Fruit fly (Drosophila melanogaster): Measurements from ENCODE around the gene Orct.

The Orct gene

DNA sequence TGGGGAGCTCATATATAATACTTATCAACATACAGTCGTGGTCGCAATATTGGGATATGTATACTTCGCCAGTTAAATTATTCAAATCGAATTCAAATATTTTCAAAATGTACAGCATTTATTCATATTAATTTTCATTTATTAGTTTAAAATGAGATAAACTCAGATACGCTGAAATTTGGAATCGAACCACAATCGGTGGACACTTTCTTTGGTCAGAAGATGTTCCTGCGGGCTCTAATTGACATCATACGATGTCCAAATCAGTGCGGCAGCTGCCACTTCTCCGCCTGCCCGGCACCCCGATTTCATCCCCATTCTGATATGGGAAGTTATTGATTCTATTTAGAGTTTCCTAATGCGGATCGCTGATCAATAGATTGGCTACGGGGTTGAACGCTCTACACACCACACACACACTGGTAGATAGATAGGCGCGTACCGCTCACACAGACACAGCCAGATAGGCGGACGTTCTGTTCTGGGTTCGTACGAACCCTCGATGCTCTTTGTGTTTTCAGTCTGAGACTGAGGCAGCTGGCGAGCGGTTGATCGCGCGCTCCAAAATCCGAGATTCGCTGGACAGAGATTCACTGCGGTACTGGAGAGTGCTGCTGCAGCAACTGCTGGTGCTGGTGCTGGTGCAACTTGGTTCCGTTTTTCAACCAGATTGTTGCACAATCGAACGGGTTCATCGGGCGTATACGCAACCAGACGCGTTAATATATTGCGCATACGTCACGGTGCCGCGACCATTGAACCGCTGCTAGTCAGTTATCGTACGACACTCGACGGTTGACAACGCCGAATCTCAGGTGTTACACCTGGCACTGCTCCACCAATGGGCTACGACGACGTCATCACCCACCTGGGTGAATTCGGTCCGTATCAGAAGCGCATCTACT lies at the start of gene Orct (continued):
- TF ChIP-seq CG7928 (GFP tag; optimal IDR thresholded peaks at IDR 0.05) (peak; percentile 40), CG16813 (GFP tag; IDR thresholded peaks at IDR 0.05; ENCODE audit: partially characterized antibody) (no peak), Lpt (GFP tag; optimal IDR thresholded peaks at IDR 0.05) (no peak), tup (GFP tag; optimal IDR thresholded peaks at IDR 0.05) (no peak), CG15479 (GFP tag; optimal IDR thresholded peaks at IDR 0.05) (no peak), Sin3A (optimal IDR thresholded peaks at IDR 0.05) (no peak), CG10366 (GFP tag; IDR thresholded peaks at IDR 0.05) (peak; percentile 44; the same call in 1 of the 2 replicates), row (GFP tag; IDR thresholded peaks at IDR 0.05) (peak; percentile 74), CG8388 (GFP tag; optimal IDR thresholded peaks at IDR 0.05) (peak; percentile 64), CG2199 (GFP tag; IDR thresholded peaks at IDR 0.05) (no peak), Atf3 (GFP tag; optimal IDR thresholded peaks at IDR 0.05) (peak; percentile 43), Mes4 (GFP tag; optimal IDR thresholded peaks at IDR 0.05) (no peak), CG3407 (GFP tag; optimal IDR thresholded peaks at IDR 0.05) (no peak), CG32532 (GFP tag; IDR thresholded peaks at IDR 0.05) (peak; percentile 79), Fer1 (GFP tag; optimal IDR thresholded peaks at IDR 0.05) (peak; percentile 87), CG13894 (tag; optimal IDR thresholded peaks at IDR 0.05) (peak; percentile 64), Dref (GFP tag; IDR thresholded peaks at IDR 0.05) (no peak), Nf-YB (GFP tag; optimal IDR thresholded peaks at IDR 0.05) (peak; percentile 58), Pdp1 (GFP tag; optimal IDR thresholded peaks at IDR 0.05) (peak; percentile 65 to 82), dysf (GFP tag; IDR thresholded peaks at IDR 0.05) (peak; percentile 78), tna (GFP tag; IDR thresholded peaks at IDR 0.05; ENCODE audit: partially characterized antibody) (no peak), Fer3 (tag; optimal IDR thresholded peaks at IDR 0.05) (peak; percentile 65), caup (GFP tag; optimal IDR thresholded peaks at IDR 0.05; ENCODE audit: severe bottlenecking) (peak; percentile 70), ato (GFP tag; IDR thresholded peaks at IDR 0.05; ENCODE audit: partially characterized antibody) (no peak), esg (GFP tag; conservative IDR thresholded peaks at IDR 0.05) (peak; percentile 48), CG8281 (tag; optimal IDR thresholded peaks at IDR 0.05) (peak; percentile 57), CG17186 (GFP tag; optimal IDR thresholded peaks at IDR 0.05) (no peak), CG31365 (tag; optimal IDR thresholded peaks at IDR 0.05) (no peak), Drgx (GFP tag; IDR thresholded peaks at IDR 0.05) (peak; percentile 53; the same call in 1 of the 2 replicates), zf30C (GFP tag; optimal IDR thresholded peaks at IDR 0.05) (no peak), CG11695 (GFP tag; IDR thresholded peaks at IDR 0.05) (peak; percentile 72), CG1603 (tag; optimal IDR thresholded peaks at IDR 0.05) (peak; percentile 69), inv (GFP tag; IDR thresholded peaks at IDR 0.05; ENCODE audit: partially characterized antibody) (no peak), kah (GFP tag; optimal IDR thresholded peaks at IDR 0.05) (peak; percentile 32), dmrt99B (tag; optimal IDR thresholded peaks at IDR 0.05) (peak; percentile 79), gcm2 (GFP tag; optimal IDR thresholded peaks at IDR 0.05) (no peak), CG14710 (tag; optimal IDR thresholded peaks at IDR 0.05) (peak; percentile 44), D19A (tag; optimal IDR thresholded peaks at IDR 0.05) (peak; percentile 85), Hr51 (GFP tag; optimal IDR thresholded peaks at IDR 0.05) (peak; percentile 57 to 82), Awh (GFP tag; IDR thresholded peaks at IDR 0.05) (no peak), CG1529 (GFP tag; optimal IDR thresholded peaks at IDR 0.05) (peak; percentile 58), kay (GFP tag; optimal IDR thresholded peaks at IDR 0.05) (peak; percentile 45), ab (GFP tag; optimal IDR thresholded peaks at IDR 0.05) (peak; percentile 15), Optix (GFP tag; IDR thresholded peaks at IDR 0.05) (no peak), CG31441 (GFP tag; IDR thresholded peaks at IDR 0.05) (peak; percentile 73), CG4404 (GFP tag; IDR thresholded peaks at IDR 0.05) (peak; percentile 43), Opbp (GFP tag; IDR thresholded peaks at IDR 0.05; ENCODE audit: partially characterized antibody) (no peak), lbe (GFP tag; optimal IDR thresholded peaks at IDR 0.05) (no peak)
